Worm (Caenorhabditis elegans): Measurements from ENCODE around the gene F52E10.4.

Gene F52E10.4

DNA sequence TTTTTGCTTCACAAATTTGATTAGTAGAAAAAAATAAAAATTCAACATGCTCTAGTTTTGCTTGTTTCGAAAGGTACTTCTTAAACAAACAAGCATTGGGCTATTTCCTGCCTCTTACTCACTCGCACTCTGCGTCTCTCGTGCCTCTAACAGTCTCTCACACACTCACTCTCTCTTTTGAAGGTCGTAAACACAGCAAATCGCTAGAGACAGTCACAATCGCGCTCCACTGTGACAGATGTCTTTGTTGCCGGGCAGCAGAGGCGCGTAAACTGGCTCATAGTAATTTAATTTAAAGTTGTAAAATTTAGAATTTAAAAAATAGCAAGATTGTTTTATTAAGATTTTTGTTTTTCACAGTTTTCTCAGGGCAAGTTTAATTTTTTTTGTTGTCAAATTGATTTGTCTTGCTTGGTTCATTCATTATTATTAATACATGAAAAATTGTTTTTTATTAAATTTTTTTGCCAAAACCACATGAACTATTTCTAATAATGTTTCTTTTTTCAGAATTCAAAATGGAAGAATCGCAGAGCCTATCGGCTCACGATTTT, 39.2 kb upstream of the F52E10.4 start, which contains the start of gene taf-3 (continued):
- peak; percentile 69 for TF ChIP-seq nfya-1 (tag; optimal IDR thresholded peaks at IDR 0.05; ENCODE audit: insufficient read depth)
- TF ChIP-seq fkh-10 (GFP tag; optimal IDR thresholded peaks at IDR 0.05) = no peak
- TF ChIP-seq egl-5 (tag; optimal IDR thresholded peaks at IDR 0.05) = peak; percentile 85
- peak; percentile 54 for TF ChIP-seq lin-15B (tag; optimal IDR thresholded peaks at IDR 0.05)
- no peak for TF ChIP-seq ztf-11 (tag; optimal IDR thresholded peaks at IDR 0.05)
- peak; percentile 79 for TF ChIP-seq nhr-25 (tag; optimal IDR thresholded peaks at IDR 0.05)
- TF ChIP-seq ceh-28 (tag; optimal IDR thresholded peaks at IDR 0.05) = no peak
- no peak for TF ChIP-seq nhr-76 (tag; optimal IDR thresholded peaks at IDR 0.05)
- no peak for TF ChIP-seq sea-2 (GFP tag; optimal IDR thresholded peaks at IDR 0.05)
- no peak for TF ChIP-seq fkh-2 (tag; optimal IDR thresholded peaks at IDR 0.05)
- no peak for TF ChIP-seq nhr-28 (tag; optimal IDR thresholded peaks at IDR 0.05)
- no peak for TF ChIP-seq nhr-43 (tag; optimal IDR thresholded peaks at IDR 0.05; ENCODE audit: poor library complexity, severe bottlenecking)

DNA sequence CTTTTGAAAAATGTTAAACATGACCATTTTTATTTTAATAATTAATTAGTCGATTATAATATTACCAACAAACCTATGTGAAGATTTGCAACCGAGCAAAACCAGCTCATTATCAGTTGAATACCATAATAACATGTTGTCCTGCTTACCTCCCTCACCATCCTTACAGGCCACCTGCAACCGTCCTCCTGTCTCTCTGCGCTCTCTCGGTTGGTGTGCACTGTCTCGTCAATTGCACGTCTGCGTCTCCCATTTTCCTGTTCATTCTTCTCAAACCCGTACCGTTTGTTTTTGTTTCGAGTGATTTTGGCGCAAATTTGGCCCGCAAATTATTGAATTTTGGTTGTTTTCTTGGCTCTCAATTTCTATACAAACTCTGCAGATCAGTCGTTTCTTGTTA, 38.6 kb upstream of the F52E10.4 start:
- TF ChIP-seq lsy-12 (tag; optimal IDR thresholded peaks at IDR 0.05) (no peak), hmg-11 (tag; optimal IDR thresholded peaks at IDR 0.05) (peak; percentile 15), nhr-12 (tag; optimal IDR thresholded peaks at IDR 0.05) (no peak), sea-2 (GFP tag; optimal IDR thresholded peaks at IDR 0.05) (no peak), lin-15B (tag; optimal IDR thresholded peaks at IDR 0.05) (no peak)

DNA sequence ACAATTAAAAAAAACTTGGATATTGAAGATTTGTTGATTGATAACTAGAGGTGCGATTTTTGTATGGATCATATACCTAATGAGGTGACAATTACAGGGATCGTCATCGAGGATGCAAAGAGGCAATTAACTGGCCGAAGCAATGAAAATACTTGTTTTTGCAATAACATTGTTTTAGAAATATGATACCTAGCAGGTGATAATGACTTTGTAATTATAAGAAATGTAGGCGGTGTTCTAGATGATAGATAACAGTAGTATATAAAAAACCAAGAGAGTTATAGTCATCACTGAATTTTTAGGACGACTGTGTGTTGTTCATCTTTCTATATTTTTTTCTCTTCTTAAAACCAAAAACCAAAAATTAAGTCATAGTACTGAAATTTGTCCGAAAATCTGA, 35.5 kb upstream of the F52E10.4 start, which contains the start of gene C11G6.2:
Gene C11G6.2 (plus strand): TSS at position 301 of the 400 bp plus-strand sequence.
- TF ChIP-seq sea-2 (GFP tag; optimal IDR thresholded peaks at IDR 0.05) = no peak
- TF ChIP-seq elt-1 (tag; optimal IDR thresholded peaks at IDR 0.05) = no peak
- TF ChIP-seq nhr-43 (tag; optimal IDR thresholded peaks at IDR 0.05; ENCODE audit: poor library complexity, severe bottlenecking) = no peak
- no peak for TF ChIP-seq nhr-11 (tag; optimal IDR thresholded peaks at IDR 0.05)
- TF ChIP-seq nhr-12 (tag; optimal IDR thresholded peaks at IDR 0.05) = no peak
- TF ChIP-seq elt-3 (tag; optimal IDR thresholded peaks at IDR 0.05) = no peak
- no peak for TF ChIP-seq ama-1 (optimal IDR thresholded peaks at IDR 0.05)
- TF ChIP-seq nfya-1 (tag; optimal IDR thresholded peaks at IDR 0.05; ENCODE audit: insufficient read depth) = no peak
- no peak for TF ChIP-seq fkh-10 (GFP tag; optimal IDR thresholded peaks at IDR 0.05)
- no peak for TF ChIP-seq zag-1 (tag; optimal IDR thresholded peaks at IDR 0.05)

DNA sequence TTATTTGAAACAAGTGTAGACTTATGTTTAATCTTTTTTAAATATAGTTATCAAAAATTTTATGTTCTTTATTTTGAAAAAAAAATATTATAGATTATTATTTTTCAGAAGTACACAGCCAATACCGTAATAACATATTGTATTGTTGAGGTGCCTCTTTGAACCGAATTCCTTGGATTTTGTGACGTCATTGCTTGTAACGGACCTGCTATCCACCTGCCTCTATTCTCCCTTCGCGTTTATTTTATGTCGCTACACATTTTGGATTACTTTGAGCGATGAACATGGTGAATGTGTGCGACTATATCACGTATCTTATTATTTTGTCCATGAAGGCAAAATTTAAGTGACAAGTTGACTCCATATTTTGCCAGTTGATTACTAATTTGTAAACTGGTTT, 34.4 kb upstream of the F52E10.4 start:
- TF ChIP-seq egl-27 (tag; optimal IDR thresholded peaks at IDR 0.05) (no peak), nhr-67 (tag; optimal IDR thresholded peaks at IDR 0.05) (no peak), ceh-16 (tag; optimal IDR thresholded peaks at IDR 0.05) (no peak), nhr-43 (tag; optimal IDR thresholded peaks at IDR 0.05; ENCODE audit: poor library complexity, severe bottlenecking) (peak; percentile 50)

DNA sequence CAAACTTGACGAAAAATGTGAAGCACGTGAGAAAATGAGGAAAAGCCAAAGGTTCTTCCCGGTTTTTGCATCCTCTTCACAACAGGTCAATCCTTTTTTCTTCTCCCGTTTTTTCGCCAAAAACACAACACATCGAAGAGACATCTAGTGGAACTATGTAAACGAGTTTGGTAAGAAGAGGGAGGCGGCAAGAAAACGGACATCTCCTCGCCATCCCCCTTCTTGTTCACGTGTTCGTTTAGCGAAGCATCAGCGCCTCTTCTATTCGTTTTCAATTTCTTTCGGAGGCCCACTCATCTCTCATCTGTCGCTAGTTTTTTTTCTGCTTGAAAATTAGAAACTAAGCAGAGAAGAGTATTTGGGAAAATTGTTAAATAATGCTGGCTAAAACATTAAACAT, 31.4 kb upstream of the F52E10.4 start:
- TF ChIP-seq nhr-23 (tag; optimal IDR thresholded peaks at IDR 0.05) (peak; percentile 24), fos-1 (tag; optimal IDR thresholded peaks at IDR 0.05) (no peak), nfya-1 (tag; optimal IDR thresholded peaks at IDR 0.05; ENCODE audit: insufficient read depth) (no peak), nhr-25 (tag; optimal IDR thresholded peaks at IDR 0.05) (peak; percentile 69), nhr-43 (tag; optimal IDR thresholded peaks at IDR 0.05; ENCODE audit: poor library complexity, severe bottlenecking) (peak; percentile 34)

DNA sequence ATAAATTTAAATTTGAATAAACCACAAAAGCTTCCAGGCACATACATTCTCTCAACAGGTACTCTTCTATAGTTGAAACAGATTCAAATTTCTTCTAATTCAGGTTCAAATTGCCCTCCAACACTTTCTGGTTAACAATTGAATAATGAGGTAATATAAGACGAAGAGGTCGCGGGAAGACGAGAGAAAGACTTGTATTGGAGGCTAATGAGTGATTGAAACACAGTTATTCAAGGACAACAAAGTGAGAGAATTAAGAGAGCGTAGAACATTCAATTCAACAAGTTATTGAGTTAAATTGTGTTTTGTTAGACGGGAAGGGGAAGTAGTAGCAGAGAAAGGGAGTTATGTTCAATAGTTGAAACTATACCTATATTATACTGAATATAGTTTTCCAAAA, 29.0 kb upstream of the F52E10.4 start:
- TF ChIP-seq nhr-25 (tag; optimal IDR thresholded peaks at IDR 0.05) = peak; percentile 52
- no peak for TF ChIP-seq ztf-11 (tag; optimal IDR thresholded peaks at IDR 0.05)

DNA sequence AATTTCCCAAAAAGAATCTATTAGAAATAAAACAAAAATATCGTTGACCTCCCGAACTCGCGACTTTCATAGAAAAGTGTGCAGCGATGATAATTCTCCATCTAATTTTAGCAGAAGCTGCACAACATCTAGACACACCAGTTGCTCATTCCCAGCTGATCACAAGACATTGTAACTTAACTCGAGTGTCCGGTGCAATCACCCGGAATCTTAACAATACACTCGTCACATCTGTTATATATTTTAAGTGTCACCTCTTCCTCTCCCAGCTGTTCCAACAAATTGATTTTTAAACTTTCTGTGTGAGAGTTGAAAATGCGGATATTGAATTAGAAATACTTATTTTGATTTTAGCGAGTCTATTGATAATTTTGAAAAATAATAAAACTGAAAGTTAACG, 28.5 kb upstream of the F52E10.4 start:
- TF ChIP-seq nhr-237 (tag; optimal IDR thresholded peaks at IDR 0.05) (no peak), hmg-11 (tag; optimal IDR thresholded peaks at IDR 0.05) (no peak), nhr-23 (tag; optimal IDR thresholded peaks at IDR 0.05) (no peak), fos-1 (tag; optimal IDR thresholded peaks at IDR 0.05) (no peak), sea-2 (GFP tag; optimal IDR thresholded peaks at IDR 0.05) (no peak), elt-1 (tag; optimal IDR thresholded peaks at IDR 0.05) (no peak), nhr-12 (tag; optimal IDR thresholded peaks at IDR 0.05) (no peak), zag-1 (tag; optimal IDR thresholded peaks at IDR 0.05) (no peak), tbx-2 (tag; optimal IDR thresholded peaks at IDR 0.05) (no peak), nhr-25 (tag; optimal IDR thresholded peaks at IDR 0.05) (no peak), pqm-1 (tag; optimal IDR thresholded peaks at IDR 0.05) (no peak), lsy-12 (tag; optimal IDR thresholded peaks at IDR 0.05) (no peak), ceh-9 (tag; optimal IDR thresholded peaks at IDR 0.05) (no peak), ama-1 (optimal IDR thresholded peaks at IDR 0.05) (no peak)

Data from whole organism, L3 larva.